Fruit fly (Drosophila melanogaster) whole organism, embryonic: Measurements from ENCODE around the gene CG13465.
A peak's percentile ranks its signal among the peaks of the same experiment; 100 is the strongest.

ENCODE experiments used
- Adf1 ChIP-seq: fragments of 200-800 bp; sonication (Bioruptor generic); IDR thresholded peaks from 2 replicates; pipeline ENCODE4 v1.3.6; 2022; ENCODE audit warnings: missing biosample characterization, missing genetic modification characterization
- Aef1 ChIP-seq: fragments of 200-800 bp; sonication (Bioruptor generic); IDR thresholded peaks from 3 replicates; pipeline ENCODE4 v1.3.6; 2022; ENCODE audit warnings: missing biosample characterization, missing genetic modification characterization
- B-H2 ChIP-seq: fragments of 200-800 bp; sonication (Bioruptor generic); optimal IDR thresholded peaks from 2 replicates; lab custom pipeline; 2018; ENCODE audit warnings: missing biosample characterization, mild to moderate bottlenecking, missing genetic modification characterization
- CG10147 ChIP-seq: fragments of 200-800 bp; sonication (Bioruptor generic); optimal IDR thresholded peaks from 2 replicates; lab custom pipeline; 2019; ENCODE audit warnings: missing biosample characterization, mild to moderate bottlenecking, missing genetic modification characterization, moderate library complexity
- CG12769 ChIP-seq: fragments of 200-800 bp; sonication (Bioruptor generic); optimal IDR thresholded peaks from 2 replicates; lab custom pipeline; 2019; ENCODE audit warnings: missing biosample characterization, mild to moderate bottlenecking, missing genetic modification characterization, moderate library complexity
- CG13624 ChIP-seq: fragments of 200-800 bp; sonication (Bioruptor generic); optimal IDR thresholded peaks from 2 replicates; lab custom pipeline; 2016; ENCODE audit warnings: missing biosample characterization, missing genetic modification characterization
- CG14710 ChIP-seq: fragments of 200-800 bp; sonication (Bioruptor generic); optimal IDR thresholded peaks from 3 replicates; lab custom pipeline; 2019; ENCODE audit warnings: missing biosample characterization, mild to moderate bottlenecking, missing genetic modification characterization, moderate library complexity
- CG17328 ChIP-seq: fragments of 200-800 bp; sonication (Bioruptor generic); IDR thresholded peaks from 2 replicates; pipeline ENCODE4 v1.3.6; 2022; ENCODE audit warnings: missing biosample characterization, missing genetic modification characterization
- CG2116 ChIP-seq: fragments of 200-800 bp; sonication (Bioruptor generic); optimal IDR thresholded peaks from 3 replicates; lab custom pipeline; 2018; ENCODE audit warnings: missing biosample characterization, mild to moderate bottlenecking, missing genetic modification characterization
- CG3065 ChIP-seq: fragments of 200-800 bp; sonication (Bioruptor generic); optimal IDR thresholded peaks from 2 replicates; lab custom pipeline; 2016; ENCODE audit warnings: missing biosample characterization, missing genetic modification characterization
- CG3163 ChIP-seq: fragments of 200-800 bp; sonication (Bioruptor generic); optimal IDR thresholded peaks from 3 replicates; lab custom pipeline; 2016; ENCODE audit warnings: missing biosample characterization, missing genetic modification characterization
- CG34422 ChIP-seq: fragments of 200-800 bp; sonication (Bioruptor generic); IDR thresholded peaks from 3 replicates; pipeline ENCODE4 v1.3.6; 2022; ENCODE audit warnings: missing biosample characterization, missing genetic modification characterization
- CG5180 ChIP-seq: fragments of 200-800 bp; sonication (Bioruptor generic); optimal IDR thresholded peaks from 3 replicates; lab custom pipeline; 2017; ENCODE audit warnings: missing biosample characterization, missing genetic modification characterization, mild to moderate bottlenecking, moderate library complexity, missing genetic modification reagents
- CG7271 ChIP-seq: fragments of 200-800 bp; sonication (Bioruptor generic); optimal IDR thresholded peaks from 2 replicates; lab custom pipeline; 2018; ENCODE audit warnings: missing biosample characterization, mild to moderate bottlenecking, missing genetic modification characterization, moderate library complexity
- CG7963 ChIP-seq: fragments of 200-800 bp; sonication (Bioruptor generic); IDR thresholded peaks from 3 replicates; pipeline ENCODE4 v1.3.6; 2022; ENCODE audit warnings: missing biosample characterization, missing genetic modification characterization; ENCODE audit not compliant: partially characterized antibody
- CG9727 ChIP-seq: fragments of 200-800 bp; sonication (Bioruptor generic); optimal IDR thresholded peaks from 3 replicates; lab custom pipeline; 2017; ENCODE audit warnings: missing biosample characterization, mild to moderate bottlenecking, missing genetic modification characterization
- E2f2 ChIP-seq: fragments of 200-800 bp; sonication (Bioruptor generic); IDR thresholded peaks from 2 replicates; pipeline ENCODE4 v1.3.6; 2022; ENCODE audit warnings: missing biosample characterization, missing genetic modification characterization
- Elba2 ChIP-seq: fragments of 200-800 bp; sonication (Bioruptor generic); optimal IDR thresholded peaks from 3 replicates; lab custom pipeline; 2016; ENCODE audit warnings: missing biosample characterization, missing genetic modification characterization
- Fer1 ChIP-seq: fragments of 200-800 bp; sonication (Bioruptor generic); optimal IDR thresholded peaks from 2 replicates; lab custom pipeline; 2017; ENCODE audit warnings: missing biosample characterization, mild to moderate bottlenecking, missing genetic modification characterization
- Fer2 ChIP-seq: fragments of 200-800 bp; sonication (Bioruptor generic); optimal IDR thresholded peaks from 2 replicates; lab custom pipeline; 2018; ENCODE audit warnings: missing biosample characterization, mild to moderate bottlenecking, missing genetic modification characterization, moderate library complexity
- NC2α ChIP-seq: fragments of 200-800 bp; sonication (Bioruptor generic); optimal IDR thresholded peaks from 2 replicates; lab custom pipeline; 2016; ENCODE audit warnings: missing biosample characterization, missing genetic modification characterization
- Ptx1 ChIP-seq: fragments of 200-800 bp; sonication (Bioruptor generic); IDR thresholded peaks from 2 replicates; pipeline ENCODE4 v1.3.6; 2022; ENCODE audit warnings: missing biosample characterization, missing genetic modification characterization
- Spps ChIP-seq: fragments of 200-800 bp; sonication (Bioruptor generic); optimal IDR thresholded peaks from 2 replicates; lab custom pipeline; 2018; ENCODE audit warnings: missing biosample characterization, mild to moderate bottlenecking, missing genetic modification characterization
- Sry-δ ChIP-seq: fragments of 200-800 bp; sonication (Bioruptor generic); optimal IDR thresholded peaks from 2 replicates; lab custom pipeline; 2016; ENCODE audit warnings: missing biosample characterization, missing genetic modification characterization
- ac ChIP-seq: fragments of 200-800 bp; sonication (Bioruptor generic); optimal IDR thresholded peaks from 3 replicates; lab custom pipeline; 2017; ENCODE audit warnings: missing biosample characterization, mild to moderate bottlenecking, missing genetic modification characterization
- al ChIP-seq: fragments of 200-800 bp; sonication (Bioruptor generic); IDR thresholded peaks from 2 replicates; pipeline ENCODE4 v1.3.6; 2022; ENCODE audit warnings: missing biosample characterization, missing genetic modification characterization
- az2 ChIP-seq: fragments of 200-800 bp; sonication (Bioruptor generic); optimal IDR thresholded peaks from 3 replicates; lab custom pipeline; 2016; ENCODE audit warnings: missing biosample characterization, missing genetic modification characterization
- bsh ChIP-seq, 2 experiments: fragments of 200-800 bp; sonication (Bioruptor generic); optimal IDR thresholded peaks; 2 replicates each; lab custom pipeline; 2017 to 2018; ENCODE audit warnings: mild to moderate bottlenecking in 2 of 2, missing biosample characterization in 2 of 2, missing genetic modification characterization in 2 of 2, moderate library complexity in 1 of 2
- crp ChIP-seq, 2 experiments: fragments of 200-800 bp; sonication (Bioruptor generic); optimal IDR thresholded peaks; 2 replicates in 1 of 2; 3 replicates in 1 of 2; lab custom pipeline; 2017; ENCODE audit warnings: missing biosample characterization in 2 of 2, missing genetic modification characterization in 2 of 2, mild to moderate bottlenecking in 1 of 2, moderate library complexity in 1 of 2
- dimm ChIP-seq: fragments of 200-800 bp; sonication (Bioruptor generic); IDR thresholded peaks from 2 replicates; pipeline ENCODE4 v1.3.6; 2022; ENCODE audit warnings: missing biosample characterization, missing genetic modification characterization
- dmrt11E ChIP-seq: fragments of 200-800 bp; sonication (Bioruptor generic); optimal IDR thresholded peaks from 3 replicates; lab custom pipeline; 2018; ENCODE audit warnings: missing biosample characterization, mild to moderate bottlenecking, missing genetic modification characterization, moderate library complexity
- emc ChIP-seq: fragments of 200-800 bp; sonication (Bioruptor generic); optimal IDR thresholded peaks from 2 replicates; lab custom pipeline; 2016; ENCODE audit warnings: missing biosample characterization, missing genetic modification characterization
- fd96Cb ChIP-seq: fragments of 200-800 bp; sonication (Bioruptor generic); optimal IDR thresholded peaks from 2 replicates; lab custom pipeline; 2018; ENCODE audit warnings: missing biosample characterization, mild to moderate bottlenecking, missing genetic modification characterization, moderate library complexity
- ftz-f1 ChIP-seq: fragments of 200-800 bp; sonication (Bioruptor generic); optimal IDR thresholded peaks from 2 replicates; lab custom pipeline; 2016; ENCODE audit warnings: missing biosample characterization, missing genetic modification characterization
- gcm ChIP-seq: fragments of 200-800 bp; sonication (Bioruptor generic); optimal IDR thresholded peaks from 2 replicates; lab custom pipeline; 2019; ENCODE audit warnings: missing biosample characterization, mild to moderate bottlenecking, missing genetic modification characterization, moderate library complexity
- jigr1 ChIP-seq: fragments of 200-800 bp; sonication (Bioruptor generic); IDR thresholded peaks from 3 replicates; pipeline ENCODE4 v1.3.6; 2022; ENCODE audit warnings: missing biosample characterization, missing genetic modification characterization
- luna ChIP-seq: fragments of 200-800 bp; sonication (Bioruptor generic); optimal IDR thresholded peaks from 2 replicates; lab custom pipeline; 2016; ENCODE audit warnings: missing biosample characterization, missing genetic modification characterization
- nerfin-2 ChIP-seq: fragments of 200-800 bp; sonication (Bioruptor generic); IDR thresholded peaks from 2 replicates; pipeline ENCODE4 v1.3.6; 2022; ENCODE audit warnings: missing biosample characterization, missing genetic modification characterization; ENCODE audit not compliant: partially characterized antibody
- odd ChIP-seq: fragments of 200-800 bp; sonication (Bioruptor generic); optimal IDR thresholded peaks from 2 replicates; lab custom pipeline; 2017; ENCODE audit warnings: missing biosample characterization, mild to moderate bottlenecking, missing genetic modification characterization
- pb ChIP-seq: fragments of 200-800 bp; sonication (Bioruptor generic); optimal IDR thresholded peaks from 3 replicates; lab custom pipeline; 2016; ENCODE audit warnings: missing biosample characterization, missing genetic modification characterization
- ranshi ChIP-seq: fragments of 200-800 bp; sonication (Bioruptor generic); IDR thresholded peaks from 2 replicates; pipeline ENCODE4 v1.3.6; 2022; ENCODE audit warnings: missing biosample characterization, missing genetic modification characterization
- repo ChIP-seq: fragments of 200-800 bp; sonication (Bioruptor generic); optimal IDR thresholded peaks from 2 replicates; lab custom pipeline; 2016; ENCODE audit warnings: missing biosample characterization, missing genetic modification characterization
- rib ChIP-seq: fragments of 200-800 bp; sonication (Bioruptor generic); IDR thresholded peaks from 2 replicates; pipeline ENCODE4 v1.3.6; 2022; ENCODE audit warnings: missing biosample characterization, missing genetic modification characterization
- salm ChIP-seq: fragments of 200-800 bp; sonication (Bioruptor generic); optimal IDR thresholded peaks from 2 replicates; lab custom pipeline; 2018; ENCODE audit warnings: missing biosample characterization, mild to moderate bottlenecking, missing genetic modification characterization
- sc ChIP-seq, 3 experiments: fragments of >200 bp in 2 of 3; fragments of 200-800 bp in 1 of 3; sonication (Bioruptor generic) in 1 of 3; optimal IDR thresholded peaks; 2 replicates in 2 of 3; 3 replicates in 1 of 3; lab custom pipeline; 2017; ENCODE audit warnings: mild to moderate bottlenecking in 1 of 3, missing biosample characterization in 1 of 3, missing genetic modification characterization in 1 of 3, missing genetic modification reagents in 1 of 3
- sd ChIP-seq: fragments of 200-800 bp; sonication (Bioruptor generic); optimal IDR thresholded peaks from 3 replicates; lab custom pipeline; 2018; ENCODE audit warnings: missing biosample characterization, mild to moderate bottlenecking, missing genetic modification characterization, moderate library complexity
- sens ChIP-seq: fragments of 200-800 bp; sonication (Bioruptor generic); peaks from one replicate; lab custom pipeline; 2016; ENCODE audit warnings: missing biosample characterization, missing genetic modification characterization
- seq ChIP-seq: fragments of 200-800 bp; sonication (Bioruptor generic); IDR thresholded peaks from 2 replicates; pipeline ENCODE4 v1.3.6; 2022; ENCODE audit warnings: missing biosample characterization, missing genetic modification characterization
- trh ChIP-seq: fragments of 200-800 bp; sonication (Bioruptor generic); optimal IDR thresholded peaks from 2 replicates; lab custom pipeline; 2016; ENCODE audit warnings: missing biosample characterization, missing genetic modification characterization
- wdn ChIP-seq: fragments of 200-800 bp; sonication (Bioruptor generic); IDR thresholded peaks from 2 replicates; pipeline ENCODE4 v1.3.6; 2022; ENCODE audit warnings: missing biosample characterization, missing genetic modification characterization
- z ChIP-seq: fragments of 200-800 bp; sonication (Bioruptor generic); IDR thresholded peaks from 3 replicates; pipeline ENCODE4 v1.3.6; 2022; ENCODE audit warnings: missing biosample characterization, missing genetic modification characterization

The CG13465 gene

DNA sequence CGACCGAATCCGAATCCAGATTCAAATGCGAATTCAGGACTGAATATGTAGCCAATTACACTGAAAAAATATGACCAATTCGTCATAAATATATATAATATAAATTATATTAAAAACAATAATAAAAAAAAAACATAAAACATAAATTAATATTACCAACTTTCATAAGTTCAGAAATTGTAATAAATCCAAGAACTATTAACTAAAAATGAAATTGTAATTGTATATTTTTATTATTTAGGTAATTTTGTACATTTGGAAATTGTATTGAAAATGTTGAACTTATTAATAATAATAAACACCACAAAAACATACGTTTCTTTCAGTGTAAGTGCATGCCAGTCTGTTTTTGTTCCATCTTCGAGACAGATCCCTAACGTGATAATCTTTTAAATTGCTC, 16.9 kb upstream of the CG13465 start (continued):
- TF ChIP-seq CG14710 (tag; lab: Kevin White, UChicago) = peak; percentile 77
- TF ChIP-seq CG3065 (GFP tag; lab: Kevin White, UChicago) = no peak
- TF ChIP-seq gcm = peak; percentile 44
- TF ChIP-seq sc (optimal IDR thresholded peaks at IDR 0.05; lab: Kevin White, UChicago) = no peak
- no peak for TF ChIP-seq sc (GFP tag; optimal IDR thresholded peaks at IDR 0.05; lab: Kevin White, UChicago)
- peak; percentile 92 for TF ChIP-seq dmrt11E
- TF ChIP-seq repo (GFP tag; lab: Kevin White, UChicago) = no peak
- TF ChIP-seq z = no peak
- no peak for TF ChIP-seq crp (GFP tag; optimal IDR thresholded peaks at IDR 0.05; lab: Kevin White, UChicago)
- no peak for TF ChIP-seq rib (GFP tag; lab: Robert Waterston, UW)
- no peak for TF ChIP-seq Aef1 (GFP tag; lab: Robert Waterston, UW)
- TF ChIP-seq B-H2 = no peak
- no peak for TF ChIP-seq odd (GFP tag; lab: Kevin White, UChicago)
- TF ChIP-seq CG3163 = no peak
- no peak for TF ChIP-seq Fer2 (tag; lab: Kevin White, UChicago)
- no peak for TF ChIP-seq emc (GFP tag; lab: Kevin White, UChicago)
- TF ChIP-seq sens (GFP tag; lab: Kevin White, UChicago) = peak; percentile 54
- TF ChIP-seq Adf1 (GFP tag; lab: Robert Waterston, UW) = no peak
- TF ChIP-seq Ptx1 (GFP tag; lab: Robert Waterston, UW) = no peak
- TF ChIP-seq salm = no peak
- TF ChIP-seq al = no peak
- no peak for TF ChIP-seq NC2α
- TF ChIP-seq dimm (GFP tag; lab: Robert Waterston, UW) = no peak
- no peak for TF ChIP-seq jigr1 (GFP tag; lab: Robert Waterston, UW)
- TF ChIP-seq fd96Cb (tag; lab: Kevin White, UChicago) = peak; percentile 29
- TF ChIP-seq nerfin-2 (GFP tag; lab: Robert Waterston, UW) = no peak
- no peak for TF ChIP-seq trh
- TF ChIP-seq CG12769 (tag; lab: Kevin White, UChicago) = no peak
- peak; percentile 13 for TF ChIP-seq ac (GFP tag; lab: Kevin White, UChicago)
- no peak for TF ChIP-seq sd
- TF ChIP-seq wdn (GFP tag; lab: Robert Waterston, UW) = no peak
- no peak for TF ChIP-seq CG2116 (GFP tag; lab: Kevin White, UChicago)
- no peak for TF ChIP-seq CG13624 (GFP tag; lab: Kevin White, UChicago)
- peak in 1 of 2 experiments; percentile 10 for TF ChIP-seq bsh (GFP tag; optimal IDR thresholded peaks at IDR 0.05; lab: Kevin White, UChicago)
- no peak for TF ChIP-seq CG5180
- TF ChIP-seq CG7271 (tag; lab: Kevin White, UChicago) = peak; percentile 91
- no peak for TF ChIP-seq Sry-δ
- no peak for TF ChIP-seq ftz-f1 (GFP tag; lab: Kevin White, UChicago)
- TF ChIP-seq CG9727 (GFP tag; lab: Kevin White, UChicago) = peak; percentile 85
- TF ChIP-seq CG7963 (GFP tag; lab: Robert Waterston, UW) = no peak
- no peak for TF ChIP-seq CG34422 (GFP tag; lab: Robert Waterston, UW)
- TF ChIP-seq az2 (GFP tag; lab: Kevin White, UChicago) = peak; percentile 17
- no peak for TF ChIP-seq seq (GFP tag; lab: Robert Waterston, UW)
- TF ChIP-seq ranshi (GFP tag; lab: Robert Waterston, UW) = no peak
- peak; percentile 56 for TF ChIP-seq Elba2 (GFP tag; lab: Kevin White, UChicago)
- TF ChIP-seq luna (GFP tag; lab: Kevin White, UChicago) = no peak
- no peak for TF ChIP-seq E2f2 (GFP tag; lab: Robert Waterston, UW)
- TF ChIP-seq pb = no peak
- no peak for TF ChIP-seq CG10147 (GFP tag; lab: Kevin White, UChicago)
- no peak for TF ChIP-seq Fer1 (GFP tag; lab: Kevin White, UChicago)
- TF ChIP-seq CG17328 = 0 out of 2 replicates have a peak, but pooled peaks have one; percentile 47
- peak; percentile 14 for TF ChIP-seq Spps (tag; lab: Kevin White, UChicago)
